Worm (Caenorhabditis elegans) whole organism, L3 larva: ENCODE measurements around the gene C13F10.7.

Source experiments
- elt-1 ChIP-seq: fragments of 150-350 bp; optimal IDR thresholded peaks from 2 replicates; lab custom pipeline; 2014; ENCODE audit warnings: missing biosample characterization, missing genetic modification characterization
- mdl-1 ChIP-seq: fragments of 150-350 bp; optimal IDR thresholded peaks from 2 replicates; lab custom pipeline; 2014; ENCODE audit warnings: missing biosample characterization, missing genetic modification characterization
- snpc-4 ChIP-seq: fragments of 150-350 bp; optimal IDR thresholded peaks from 2 replicates; lab custom pipeline; 2014; ENCODE audit warnings: missing biosample characterization, missing genetic modification characterization
- unc-39 ChIP-seq: sonication (generic microtip); optimal IDR thresholded peaks from 4 replicates; lab custom pipeline; 2017; ENCODE audit warnings: missing biosample characterization, missing genetic modification characterization
- ztf-4 ChIP-seq: fragments of 150-350 bp; optimal IDR thresholded peaks from 2 replicates; lab custom pipeline; 2014; ENCODE audit warnings: missing biosample characterization, missing genetic modification characterization

DNA sequence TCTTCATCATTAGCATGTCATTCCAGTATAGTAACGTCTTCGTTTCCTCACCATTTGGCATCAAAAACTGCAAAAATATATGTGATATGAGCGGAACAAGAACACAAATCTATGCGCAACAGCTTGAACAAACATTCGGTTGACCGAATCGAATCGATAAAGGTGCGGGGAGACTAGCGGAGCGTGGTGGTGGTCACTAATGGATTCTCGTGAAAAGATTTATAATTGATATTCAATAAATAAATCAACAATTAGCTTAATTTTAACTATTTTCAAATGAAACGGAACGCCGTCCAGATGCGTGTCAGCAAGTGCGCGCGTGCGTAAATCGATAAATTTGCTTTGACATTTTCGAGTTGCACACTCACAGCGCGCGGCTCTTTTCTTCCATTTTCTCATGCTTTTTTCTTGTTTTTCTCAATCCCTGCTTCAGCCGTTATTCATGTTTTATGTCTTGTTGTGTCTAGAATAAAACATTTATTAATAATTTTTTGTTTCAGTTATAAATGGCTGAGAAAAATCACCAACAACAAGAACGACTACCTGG lies 2.0 kb downstream of the C13F10.7 start, which contains the start of the genes C13F10.8, C13F10.6 and kxd-1:
- TF ChIP-seq unc-39 (no peak), ztf-4 (no peak), mdl-1 (tag; lab: Kevin White, UChicago) (no peak), elt-1 (tag; lab: Kevin White, UChicago) (no peak), snpc-4 (tag; lab: Kevin White, UChicago) (no peak)
